Worm (Caenorhabditis elegans) whole organism, mixed stage, embryonic: Measurements from ENCODE around the gene str-153.

Experiments used
- M03D4.4 ChIP-seq: sonication (generic microtip); optimal IDR thresholded peaks from 2 replicates; lab custom pipeline; 2017; ENCODE audit warnings: mild to moderate bottlenecking, missing genetic modification characterization, missing compliant biosample characterization
- bed-3 ChIP-seq: fragments of 200-800 bp; sonication (Bioruptor generic); optimal IDR thresholded peaks from 3 replicates; lab custom pipeline; 2018; ENCODE audit warnings: mild to moderate bottlenecking, missing genetic modification characterization, moderate library complexity, missing compliant biosample characterization
- ceh-39 ChIP-seq: fragments of 150-350 bp; optimal IDR thresholded peaks from 2 replicates; lab custom pipeline; 2014; ENCODE audit warnings: missing biosample characterization, missing genetic modification characterization
- ceh-43 ChIP-seq: fragments of 200-800 bp; sonication (Bioruptor generic); optimal IDR thresholded peaks from 2 replicates; lab custom pipeline; 2018; ENCODE audit warnings: mild to moderate bottlenecking, missing genetic modification characterization, moderate library complexity, missing compliant biosample characterization
- ces-1 ChIP-seq: fragments of 150-350 bp; optimal IDR thresholded peaks from 2 replicates; lab custom pipeline; 2014; ENCODE audit warnings: missing biosample characterization, missing genetic modification reagents, missing genetic modification characterization
- cnd-1 ChIP-seq: fragments of 200-800 bp; sonication (Bioruptor generic); optimal IDR thresholded peaks from 2 replicates; lab custom pipeline; 2018; ENCODE audit warnings: mild to moderate bottlenecking, missing genetic modification characterization, missing compliant biosample characterization
- drap-1 ChIP-seq: fragments of 200-800 bp; sonication (Bioruptor generic); optimal IDR thresholded peaks from 3 replicates; lab custom pipeline; 2018; ENCODE audit warnings: mild to moderate bottlenecking, missing genetic modification characterization, missing compliant biosample characterization
- elt-3 ChIP-seq: fragments of 150-350 bp; optimal IDR thresholded peaks from 2 replicates; lab custom pipeline; 2014; ENCODE audit warnings: missing biosample characterization, missing genetic modification characterization
- flh-1 ChIP-seq: fragments of 200-800 bp; sonication (Bioruptor generic); optimal IDR thresholded peaks from 2 replicates; lab custom pipeline; 2018; ENCODE audit warnings: mild to moderate bottlenecking, missing genetic modification characterization, moderate library complexity, missing compliant biosample characterization
- ham-2 ChIP-seq: fragments of 200-800 bp; sonication (Bioruptor generic); optimal IDR thresholded peaks from 2 replicates; lab custom pipeline; 2018; ENCODE audit warnings: mild to moderate bottlenecking, missing genetic modification characterization, missing compliant biosample characterization
- hlh-1 ChIP-seq: fragments of 150-350 bp; optimal IDR thresholded peaks from 2 replicates; lab custom pipeline; 2014; ENCODE audit warnings: missing biosample characterization, missing genetic modification reagents, missing genetic modification characterization
- lin-13 ChIP-seq: fragments of 150-350 bp; optimal IDR thresholded peaks from 2 replicates; lab custom pipeline; 2014; ENCODE audit warnings: missing biosample characterization, missing genetic modification characterization
- lin-32 ChIP-seq: fragments of 200-800 bp; sonication (Bioruptor generic); optimal IDR thresholded peaks from 2 replicates; lab custom pipeline; 2018; ENCODE audit warnings: mild to moderate bottlenecking, missing genetic modification characterization, missing compliant biosample characterization
- lsy-2 ChIP-seq: fragments of 150-350 bp; optimal IDR thresholded peaks from 2 replicates; lab custom pipeline; 2014; ENCODE audit warnings: missing biosample characterization, missing genetic modification characterization
- mab-5 ChIP-seq: fragments of 150-350 bp; optimal IDR thresholded peaks from 2 replicates; lab custom pipeline; 2014; ENCODE audit warnings: missing biosample characterization, missing genetic modification characterization
- nhr-12 ChIP-seq: fragments of 150-350 bp; optimal IDR thresholded peaks from 2 replicates; lab custom pipeline; 2014; ENCODE audit warnings: missing biosample characterization, missing genetic modification characterization
- nhr-2 ChIP-seq: fragments of 150-350 bp; optimal IDR thresholded peaks from 2 replicates; lab custom pipeline; 2014; ENCODE audit warnings: missing biosample characterization, missing genetic modification characterization
- nhr-237 ChIP-seq: fragments of 150-350 bp; optimal IDR thresholded peaks from 2 replicates; lab custom pipeline; 2014; ENCODE audit warnings: missing biosample characterization, missing genetic modification characterization
- nhr-28 ChIP-seq: fragments of 150-350 bp; optimal IDR thresholded peaks from 2 replicates; lab custom pipeline; 2014; ENCODE audit warnings: missing biosample characterization, missing genetic modification characterization
- nhr-76 ChIP-seq: sonication (generic microtip); optimal IDR thresholded peaks from 2 replicates; lab custom pipeline; 2017; ENCODE audit warnings: missing biosample characterization, missing genetic modification characterization
- pha-4 ChIP-seq: fragments of 150-350 bp; optimal IDR thresholded peaks from 2 replicates; lab custom pipeline; 2018; ENCODE audit warnings: missing biosample characterization, missing genetic modification reagents, missing genetic modification characterization
- snpc-4 ChIP-seq: fragments of 150-350 bp; optimal IDR thresholded peaks from 2 replicates; lab custom pipeline; 2014; ENCODE audit warnings: missing biosample characterization, missing genetic modification characterization
- sptf-1 ChIP-seq: sonication (generic microtip); optimal IDR thresholded peaks from 2 replicates; lab custom pipeline; 2017; ENCODE audit warnings: mild to moderate bottlenecking, missing genetic modification characterization, moderate library complexity, missing compliant biosample characterization
- tbx-8 ChIP-seq: fragments of 200-800 bp; sonication (Bioruptor generic); optimal IDR thresholded peaks from 2 replicates; lab custom pipeline; 2018; ENCODE audit warnings: mild to moderate bottlenecking, missing genetic modification characterization, moderate library complexity, missing compliant biosample characterization
- unc-120 ChIP-seq: sonication (generic microtip); optimal IDR thresholded peaks from 2 replicates; lab custom pipeline; 2017; ENCODE audit warnings: missing genetic modification characterization, missing compliant biosample characterization; ENCODE audit not compliant: poor library complexity, severe bottlenecking
- unc-39 ChIP-seq: fragments of 150-350 bp; optimal IDR thresholded peaks from 2 replicates; lab custom pipeline; 2014; ENCODE audit warnings: missing biosample characterization, missing genetic modification characterization
- unc-62 ChIP-seq: fragments of 150-350 bp; optimal IDR thresholded peaks from 2 replicates; lab custom pipeline; 2014; ENCODE audit warnings: missing biosample characterization, missing genetic modification reagents, missing genetic modification characterization
- zip-8 ChIP-seq: fragments of 150-350 bp; optimal IDR thresholded peaks from 2 replicates; lab custom pipeline; 2014; ENCODE audit warnings: missing biosample characterization, missing genetic modification characterization
- ztf-11 ChIP-seq: fragments of 150-350 bp; optimal IDR thresholded peaks from 2 replicates; lab custom pipeline; 2014; ENCODE audit warnings: missing biosample characterization, missing genetic modification characterization

str-153 gene

ce11 chrIV:4953887-4954286 lies 19.7 kb downstream of the str-153 start, which contains the start of gene str-163:
Gene str-163, plus strand, starts transcription at chrIV:4954187.
- TF ChIP-seq nhr-76 (no peak), cnd-1 (tag; lab: Kevin White, UChicago) (no peak), ceh-39 (tag; lab: Kevin White, UChicago) (no peak)

DNA sequence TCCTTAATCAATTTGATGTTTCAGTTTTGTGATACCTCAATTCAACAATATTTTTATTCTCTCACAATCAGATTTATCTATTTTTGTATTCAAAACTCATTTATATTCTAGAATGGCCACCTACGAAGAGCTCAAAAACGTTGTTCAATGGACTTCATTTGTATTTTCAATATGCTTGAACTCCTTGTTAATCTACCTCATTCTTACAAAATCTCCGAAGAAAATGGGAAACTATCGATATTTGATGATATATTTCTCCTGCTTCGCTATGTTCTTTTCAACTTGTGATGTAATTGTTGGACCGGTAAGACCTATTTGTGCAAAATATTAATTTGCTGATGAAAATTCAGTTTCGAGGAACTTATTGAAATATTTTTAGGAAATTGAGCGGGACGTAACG lies 26.4 kb downstream of the str-153 start, which contains the start of gene str-164:
Gene str-164, plus strand, starts transcription at position 113 of the 400 bp plus-strand sequence.
- TF ChIP-seq ceh-43 (no peak), ham-2 (no peak), hlh-1 (tag; lab: Kevin White, UChicago) (no peak), lsy-2 (tag; lab: Kevin White, UChicago) (no peak), nhr-76 (no peak), mab-5 (tag; lab: Kevin White, UChicago) (no peak), cnd-1 (tag; lab: Kevin White, UChicago) (no peak), nhr-2 (tag; lab: Kevin White, UChicago) (no peak), zip-8 (no peak)

DNA sequence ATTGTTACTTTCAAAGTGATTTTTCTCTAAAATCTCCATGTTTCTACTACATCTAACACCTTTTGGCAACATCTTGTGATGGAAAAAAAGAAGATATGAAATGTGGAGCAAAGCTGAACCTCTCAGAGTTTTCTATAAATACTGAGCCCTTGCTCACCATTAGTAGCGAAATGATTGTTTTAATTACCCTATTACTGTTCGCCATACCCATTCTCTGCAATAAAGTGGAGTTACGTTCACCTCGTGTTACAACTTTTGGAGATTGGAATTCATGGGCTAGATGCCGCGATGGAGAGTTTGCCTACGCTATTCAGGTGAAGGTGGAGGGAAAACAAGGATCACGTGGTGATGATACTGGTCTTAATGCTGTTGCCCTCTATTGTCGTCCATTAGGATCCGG lies 29.6 kb downstream of the str-153 start, which contains the start of gene txt-3:
Gene txt-3, plus strand, starts transcription at position 125 of the 400 bp plus-strand sequence.
- TF ChIP-seq elt-3 (tag; lab: Kevin White, UChicago) (no peak), unc-39 (tag; lab: Kevin White, UChicago) (no peak), hlh-1 (tag; lab: Kevin White, UChicago) (no peak), pha-4 (tag; lab: Kevin White, UChicago) (no peak), nhr-28 (tag; lab: Kevin White, UChicago) (no peak), nhr-12 (tag; lab: Kevin White, UChicago) (no peak), unc-62 (no peak), unc-120 (tag; lab: Kevin White, UChicago) (no peak), snpc-4 (tag; lab: Kevin White, UChicago) (no peak), ham-2 (no peak)

ce11 chrIV:4969419-4969818 lies 35.2 kb downstream of the str-153 start, which contains the start of gene Y9C9A.13:
Gene Y9C9A.13, minus strand, starts transcription at chrIV:4969519.
- TF ChIP-seq tbx-8 = no peak
- TF ChIP-seq nhr-76 = no peak
- no peak for TF ChIP-seq pha-4 (tag; lab: Kevin White, UChicago)
- no peak for TF ChIP-seq mab-5 (tag; lab: Kevin White, UChicago)
- no peak for TF ChIP-seq lin-13 (tag; lab: Kevin White, UChicago)
- no peak for TF ChIP-seq lsy-2 (tag; lab: Kevin White, UChicago)
- no peak for TF ChIP-seq bed-3 (GFP tag; lab: Kevin White, UChicago)
- TF ChIP-seq nhr-2 (tag; lab: Kevin White, UChicago) = no peak
- TF ChIP-seq unc-120 (tag; lab: Kevin White, UChicago) = no peak
- no peak for TF ChIP-seq ztf-11

ce11 chrIV:4975995-4976394 lies 41.8 kb downstream of the str-153 start, which contains the start of gene Y9C9A.16:
Gene Y9C9A.16, minus strand, starts transcription at chrIV:4976125.
- TF ChIP-seq flh-1 (no peak), ces-1 (GFP tag; lab: Kevin White, UChicago) (no peak), drap-1 (GFP tag; lab: Kevin White, UChicago) (no peak), lin-13 (tag; lab: Kevin White, UChicago) (no peak), nhr-237 (tag; lab: Kevin White, UChicago) (no peak), ceh-43 (no peak)
- TF ChIP-seq, all 35 proteins: peak for 0

- TF ChIP-seq M03D4.4 (tag; lab: Kevin White, UChicago) = no peak
- no peak for TF ChIP-seq sptf-1 (tag; lab: Kevin White, UChicago)
- TF ChIP-seq lin-32 (GFP tag; lab: Kevin White, UChicago) = no peak
Observed at ce11 chrIV:4977176-4977693, 43.0 kb downstream of the str-153 start, which contains the start of gene E03H12.5. Gene E03H12.5, plus strand, starts transcription at chrIV:4977226.
